Fruit fly (Drosophila melanogaster) whole organism, embryonic: ENCODE results near the gene WRNexo.

Experiments
- ATbp ChIP-seq: fragments of 200-800 bp; sonication (Bioruptor generic); optimal IDR thresholded peaks from 2 replicates; lab custom pipeline; 2017; ENCODE audit warnings: missing biosample characterization, mild to moderate bottlenecking, missing genetic modification characterization, missing genetic modification reagents
- Atf3 ChIP-seq: fragments of 200-800 bp; sonication (Bioruptor generic); optimal IDR thresholded peaks from 3 replicates; lab custom pipeline; 2016; ENCODE audit warnings: missing biosample characterization, missing genetic modification characterization
- C15 ChIP-seq: fragments of 200-800 bp; sonication (Bioruptor generic); IDR thresholded peaks from 3 replicates; pipeline ENCODE4 v1.3.6; 2022; ENCODE audit warnings: missing biosample characterization, missing genetic modification characterization
- CG11696 ChIP-seq: fragments of 200-800 bp; sonication (Bioruptor generic); IDR thresholded peaks from 2 replicates; pipeline ENCODE4 v1.3.6; 2022; ENCODE audit warnings: missing biosample characterization, missing genetic modification characterization
- CG1233 ChIP-seq: fragments of 200-800 bp; sonication (Bioruptor generic); optimal IDR thresholded peaks from 4 replicates; lab custom pipeline; 2018; ENCODE audit warnings: missing biosample characterization, mild to moderate bottlenecking, missing genetic modification characterization
- CG12391 ChIP-seq: fragments of 200-800 bp; sonication (Bioruptor generic); optimal IDR thresholded peaks from 3 replicates; lab custom pipeline; 2018; ENCODE audit warnings: missing biosample characterization, mild to moderate bottlenecking, missing genetic modification characterization, moderate library complexity
- CG12942 ChIP-seq: fragments of 200-800 bp; sonication (Bioruptor generic); optimal IDR thresholded peaks from 3 replicates; lab custom pipeline; 2016; ENCODE audit warnings: missing biosample characterization, missing genetic modification characterization
- CG14667 ChIP-seq: fragments of 200-800 bp; sonication (Bioruptor generic); IDR thresholded peaks from 2 replicates; pipeline ENCODE4 v1.3.6; 2022; ENCODE audit warnings: missing biosample characterization, missing genetic modification characterization
- CG15073 ChIP-seq: fragments of 200-800 bp; sonication (Bioruptor generic); optimal IDR thresholded peaks from 2 replicates; lab custom pipeline; 2016; ENCODE audit warnings: missing biosample characterization, missing genetic modification characterization
- CG1647 ChIP-seq: fragments of 200-800 bp; sonication (Bioruptor generic); optimal IDR thresholded peaks from 3 replicates; lab custom pipeline; 2016; ENCODE audit warnings: missing biosample characterization, missing genetic modification characterization
- CG17186 ChIP-seq: fragments of 200-800 bp; sonication (Bioruptor generic); optimal IDR thresholded peaks from 3 replicates; lab custom pipeline; 2017; ENCODE audit warnings: missing biosample characterization, missing genetic modification reagents, missing genetic modification characterization
- CG1832 ChIP-seq: fragments of 200-800 bp; sonication (Bioruptor generic); optimal IDR thresholded peaks from 2 replicates; lab custom pipeline; 2017; ENCODE audit warnings: missing biosample characterization, mild to moderate bottlenecking, missing genetic modification characterization, inconsistent platforms
- CG18599 ChIP-seq: fragments of 200-800 bp; sonication (Bioruptor generic); optimal IDR thresholded peaks from 3 replicates; lab custom pipeline; 2017; ENCODE audit warnings: missing biosample characterization, missing genetic modification characterization, mild to moderate bottlenecking, moderate library complexity, missing genetic modification reagents
- CG30403 ChIP-seq: fragments of 200-800 bp; sonication (Bioruptor generic); optimal IDR thresholded peaks from 3 replicates; lab custom pipeline; 2016; ENCODE audit warnings: missing biosample characterization, missing genetic modification characterization
- CG3838 ChIP-seq: fragments of 200-800 bp; sonication (Bioruptor generic); optimal IDR thresholded peaks from 3 replicates; lab custom pipeline; 2016; ENCODE audit warnings: missing biosample characterization, missing genetic modification characterization
- CG4854 ChIP-seq: fragments of 200-800 bp; sonication (Bioruptor generic); optimal IDR thresholded peaks from 2 replicates; lab custom pipeline; 2016; ENCODE audit warnings: missing biosample characterization, missing genetic modification characterization, inconsistent platforms
- CG7271 ChIP-seq: fragments of 200-800 bp; sonication (Bioruptor generic); optimal IDR thresholded peaks from 2 replicates; lab custom pipeline; 2018; ENCODE audit warnings: missing biosample characterization, mild to moderate bottlenecking, missing genetic modification characterization, moderate library complexity
- CG8924 ChIP-seq: fragments of 200-800 bp; optimal IDR thresholded peaks from 3 replicates; lab custom pipeline; 2019; ENCODE audit warnings: missing biosample characterization, mild to moderate bottlenecking, missing genetic modification characterization, moderate library complexity
- Dek ChIP-seq: fragments of 200-800 bp; sonication (Bioruptor generic); optimal IDR thresholded peaks from 3 replicates; lab custom pipeline; 2019; ENCODE audit warnings: missing biosample characterization, mild to moderate bottlenecking, missing genetic modification characterization, moderate library complexity
- Dip2 ChIP-seq: fragments of 200-800 bp; sonication (Bioruptor generic); IDR thresholded peaks from 2 replicates; pipeline ENCODE4 v1.3.6; 2022; ENCODE audit warnings: missing biosample characterization, missing genetic modification characterization
- Gug ChIP-seq: fragments of 200-800 bp; sonication (Bioruptor generic); IDR thresholded peaks from 4 replicates; pipeline ENCODE4 v1.3.6; 2022; ENCODE audit warnings: missing biosample characterization, missing genetic modification characterization
- H2.0 ChIP-seq: fragments of 200-800 bp; sonication (Bioruptor generic); IDR thresholded peaks from 2 replicates; pipeline ENCODE4 v1.3.6; 2022; ENCODE audit warnings: missing biosample characterization, missing genetic modification characterization
- Hand ChIP-seq: fragments of 200-800 bp; sonication (Bioruptor generic); optimal IDR thresholded peaks from 2 replicates; lab custom pipeline; 2017; ENCODE audit warnings: mild to moderate bottlenecking, missing biosample characterization, missing genetic modification reagents, missing genetic modification characterization
- Lpt ChIP-seq: fragments of >200 bp; optimal IDR thresholded peaks from 2 replicates; lab custom pipeline; 2018; ENCODE audit warnings: missing biosample characterization, missing genetic modification characterization
- Med ChIP-seq: fragments of 200-800 bp; sonication (Bioruptor generic); peaks from one replicate; lab custom pipeline; 2016; ENCODE audit warnings: missing biosample characterization, missing genetic modification characterization, mild to moderate bottlenecking, inconsistent platforms, moderate library complexity
- Myb ChIP-seq: fragments of 200-800 bp; sonication (Bioruptor generic); optimal IDR thresholded peaks from 2 replicates; lab custom pipeline; 2016; ENCODE audit warnings: missing biosample characterization, missing genetic modification characterization
- Sox102F ChIP-seq: fragments of 200-800 bp; sonication (Bioruptor generic); optimal IDR thresholded peaks from 2 replicates; lab custom pipeline; 2018; ENCODE audit warnings: missing biosample characterization, mild to moderate bottlenecking, missing genetic modification characterization, moderate library complexity
- ase ChIP-seq: fragments of 200-800 bp; sonication (Bioruptor generic); IDR thresholded peaks from 3 replicates; pipeline ENCODE4 v1.3.6; 2022; ENCODE audit warnings: missing biosample characterization, missing genetic modification characterization
- cas ChIP-seq: fragments of 200-800 bp; sonication (Bioruptor generic); IDR thresholded peaks from 2 replicates; pipeline ENCODE4 v1.3.6; 2022; ENCODE audit warnings: missing biosample characterization, missing genetic modification characterization
- cg ChIP-seq: fragments of 200-800 bp; sonication (Bioruptor generic); optimal IDR thresholded peaks from 3 replicates; lab custom pipeline; 2019; ENCODE audit warnings: missing biosample characterization, mild to moderate bottlenecking, missing genetic modification characterization, moderate library complexity
- chn ChIP-seq: fragments of 200-800 bp; sonication (Bioruptor generic); optimal IDR thresholded peaks from 2 replicates; lab custom pipeline; 2016; ENCODE audit warnings: missing biosample characterization, missing genetic modification characterization
- danr ChIP-seq: fragments of 200-800 bp; sonication (Bioruptor generic); IDR thresholded peaks from 2 replicates; pipeline ENCODE4 v1.3.6; 2022; ENCODE audit warnings: missing biosample characterization, missing genetic modification characterization
- dmrt99B ChIP-seq: fragments of 200-800 bp; sonication (Bioruptor generic); optimal IDR thresholded peaks from 2 replicates; lab custom pipeline; 2018; ENCODE audit warnings: missing biosample characterization, mild to moderate bottlenecking, missing genetic modification characterization, moderate library complexity
- dysf ChIP-seq: fragments of 200-800 bp; sonication (Bioruptor generic); IDR thresholded peaks from 3 replicates; pipeline ENCODE4 v1.3.6; 2022; ENCODE audit warnings: missing biosample characterization, missing genetic modification characterization
- emc ChIP-seq: fragments of 200-800 bp; sonication (Bioruptor generic); optimal IDR thresholded peaks from 2 replicates; lab custom pipeline; 2016; ENCODE audit warnings: missing biosample characterization, missing genetic modification characterization
- en ChIP-seq: fragments of 200-800 bp; sonication (Bioruptor generic); optimal IDR thresholded peaks from 2 replicates; lab custom pipeline; 2016; ENCODE audit warnings: missing biosample characterization, missing genetic modification characterization
- gt ChIP-seq: fragments of 200-800 bp; sonication (Bioruptor generic); IDR thresholded peaks from 2 replicates; pipeline ENCODE4 v1.3.6; 2022; ENCODE audit warnings: missing biosample characterization, missing genetic modification characterization
- lov ChIP-seq, 2 experiments: fragments of 200-800 bp in 1 of 2; fragments of >200 bp in 1 of 2; sonication (Bioruptor generic) in 1 of 2; IDR thresholded peaks in 1 of 2; optimal IDR thresholded peaks in 1 of 2; 2 replicates in 1 of 2; 3 replicates in 1 of 2; pipeline versions ENCODE4 v1.3.6 to Lab custom; 2017 to 2022; ENCODE audit warnings: missing biosample characterization in 1 of 2, missing genetic modification characterization in 1 of 2
- onecut ChIP-seq: fragments of 200-800 bp; sonication (Bioruptor generic); IDR thresholded peaks from 2 replicates; pipeline ENCODE4 v1.3.6; 2022; ENCODE audit warnings: missing biosample characterization, missing genetic modification characterization
- sima ChIP-seq: fragments of 200-800 bp; sonication (Bioruptor generic); optimal IDR thresholded peaks from 2 replicates; lab custom pipeline; 2016; ENCODE audit warnings: missing biosample characterization, missing genetic modification characterization
- sisA ChIP-seq: fragments of 200-800 bp; sonication (Bioruptor generic); IDR thresholded peaks from 2 replicates; pipeline ENCODE4 v1.3.6; 2022; ENCODE audit warnings: missing biosample characterization, missing genetic modification characterization
- slou ChIP-seq: fragments of 200-800 bp; sonication (Bioruptor generic); optimal IDR thresholded peaks from 3 replicates; lab custom pipeline; 2016; ENCODE audit warnings: missing biosample characterization, missing genetic modification characterization
- slp2 ChIP-seq: fragments of 200-800 bp; sonication (Bioruptor generic); optimal IDR thresholded peaks from 2 replicates; lab custom pipeline; 2016; ENCODE audit warnings: missing biosample characterization, missing genetic modification characterization
- tgo ChIP-seq: fragments of 200-800 bp; sonication (Bioruptor generic); IDR thresholded peaks from 3 replicates; pipeline ENCODE4 v1.3.6; 2022; ENCODE audit warnings: missing biosample characterization, missing genetic modification characterization
- toy ChIP-seq: fragments of 200-800 bp; sonication (Bioruptor generic); IDR thresholded peaks from 2 replicates; pipeline ENCODE4 v1.3.6; 2022; ENCODE audit warnings: missing biosample characterization, missing genetic modification characterization
- trem ChIP-seq: fragments of 200-800 bp; optimal IDR thresholded peaks from 3 replicates; lab custom pipeline; 2019; ENCODE audit warnings: missing biosample characterization, mild to moderate bottlenecking, missing genetic modification characterization, moderate library complexity
- vfl ChIP-seq: fragments of 200-800 bp; sonication (Bioruptor generic); optimal IDR thresholded peaks from 2 replicates; lab custom pipeline; 2016; ENCODE audit warnings: missing biosample characterization, missing genetic modification characterization
- yki ChIP-seq: fragments of >200 bp; optimal IDR thresholded peaks from 3 replicates; lab custom pipeline; 2018

WRNexo gene

DNA sequence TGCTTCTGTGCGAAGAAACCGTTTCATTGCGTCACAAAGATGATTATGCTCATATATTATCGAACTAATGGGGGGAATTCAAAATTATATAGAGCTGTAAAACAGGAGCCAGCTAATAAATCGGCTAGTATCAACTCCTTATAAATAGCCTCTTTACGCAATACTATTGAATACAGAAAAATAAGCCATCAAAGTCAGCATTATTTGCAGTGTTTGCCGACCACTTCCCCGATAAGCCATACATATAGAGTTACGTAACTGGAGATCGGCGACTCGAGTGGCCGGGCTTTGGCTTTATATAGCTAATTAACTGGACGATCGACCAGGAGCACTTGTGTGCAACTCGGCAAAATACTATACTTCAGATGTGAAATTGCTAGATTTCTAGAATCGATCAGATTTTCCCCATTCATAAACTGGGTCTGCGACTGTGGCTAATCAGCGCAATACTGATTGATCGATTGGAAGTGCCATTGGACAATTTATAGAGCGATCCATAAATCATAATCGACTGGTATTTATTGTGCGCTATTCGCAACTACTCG lies 31.9 kb upstream of the WRNexo start (continued):
- no peak for TF ChIP-seq CG1233 (GFP tag; lab: Kevin White, UChicago)
- no peak for TF ChIP-seq Sox102F (GFP tag; lab: Kevin White, UChicago)
- TF ChIP-seq sisA (GFP tag; lab: Robert Waterston, UW) = no peak
- no peak for TF ChIP-seq onecut (GFP tag; lab: Robert Waterston, UW)
- TF ChIP-seq cg (GFP tag; lab: Kevin White, UChicago) = no peak
- TF ChIP-seq danr (GFP tag; lab: Robert Waterston, UW) = no peak
- TF ChIP-seq Lpt (GFP tag; lab: Kevin White, UChicago) = no peak
- no peak for TF ChIP-seq CG8924

- TF ChIP-seq C15 (GFP tag; lab: Robert Waterston, UW) (peak; percentile 77; the same call in 2 of the 3 replicates), vfl (GFP tag; lab: Kevin White, UChicago) (peak; percentile 78), gt (GFP tag; lab: Robert Waterston, UW) (peak; percentile 82), Gug (GFP tag; lab: Robert Waterston, UW) (peak; percentile 94), yki (peak; percentile 41), Myb (peak; percentile 70), dmrt99B (tag; lab: Kevin White, UChicago) (peak; percentile 95), onecut (GFP tag; lab: Robert Waterston, UW) (peak; percentile 89), CG12391 (tag; lab: Kevin White, UChicago) (peak; percentile 96), CG7271 (tag; lab: Kevin White, UChicago) (peak; percentile 70), CG1647 (GFP tag; lab: Kevin White, UChicago) (peak; percentile 88), Med (GFP tag; lab: Kevin White, UChicago) (peak; percentile 98), emc (GFP tag; lab: Kevin White, UChicago) (peak; percentile 87), CG3838 (GFP tag; lab: Kevin White, UChicago) (peak; percentile 89), lov (optimal IDR thresholded peaks at IDR 0.05; lab: Kevin White, UChicago) (no peak), lov (GFP tag; IDR thresholded peaks at IDR 0.05; lab: Robert Waterston, UW) (peak; percentile 77; the same call in 1 of the 3 replicates), ATbp (peak; percentile 90), trem (tag; lab: Kevin White, UChicago) (peak; percentile 92), dysf (peak; percentile 93), CG1832 (no peak), en (GFP tag; lab: Kevin White, UChicago) (peak; percentile 88), Dek (tag; lab: Kevin White, UChicago) (peak; percentile 85), CG12942 (GFP tag; lab: Kevin White, UChicago) (peak; percentile 90), Hand (GFP tag; lab: Kevin White, UChicago) (peak; percentile 82), CG4854 (GFP tag; lab: Kevin White, UChicago) (peak; percentile 90), CG14667 (GFP tag; lab: Robert Waterston, UW) (peak; percentile 87), chn (peak; percentile 96), tgo (GFP tag; lab: Robert Waterston, UW) (peak; percentile 94), CG11696 (GFP tag; lab: Robert Waterston, UW) (peak; percentile 69; the same call in 1 of the 2 replicates), Atf3 (peak; percentile 94), CG17186 (GFP tag; lab: Kevin White, UChicago) (peak; percentile 75), CG30403 (GFP tag; lab: Kevin White, UChicago) (peak; percentile 95), CG15073 (GFP tag; lab: Kevin White, UChicago) (peak; percentile 61), cas (GFP tag; lab: Robert Waterston, UW) (0 out of 2 replicates have a peak, but pooled peaks have one; percentile 37), H2.0 (GFP tag; lab: Robert Waterston, UW) (peak; percentile 94), Dip2 (GFP tag; lab: Robert Waterston, UW) (no peak), CG18599 (GFP tag; lab: Kevin White, UChicago) (peak; percentile 95), sima (GFP tag; lab: Kevin White, UChicago) (no peak), slou (GFP tag; lab: Kevin White, UChicago) (peak; percentile 72), slp2 (GFP tag; lab: Kevin White, UChicago) (peak; percentile 93), ase (GFP tag; lab: Robert Waterston, UW) (peak; percentile 85), toy (GFP tag; lab: Robert Waterston, UW) (peak; percentile 77)
Measured at dm6 chr3R:18396801-18397604, 31.0 kb upstream of the WRNexo start, which contains the start of gene Vti1b. Vti1b (plus strand) TSS chr3R:18396995.
